Worm (Caenorhabditis elegans): Measurements from ENCODE around the gene C17E7.13.

C17E7.13 gene

DNA sequence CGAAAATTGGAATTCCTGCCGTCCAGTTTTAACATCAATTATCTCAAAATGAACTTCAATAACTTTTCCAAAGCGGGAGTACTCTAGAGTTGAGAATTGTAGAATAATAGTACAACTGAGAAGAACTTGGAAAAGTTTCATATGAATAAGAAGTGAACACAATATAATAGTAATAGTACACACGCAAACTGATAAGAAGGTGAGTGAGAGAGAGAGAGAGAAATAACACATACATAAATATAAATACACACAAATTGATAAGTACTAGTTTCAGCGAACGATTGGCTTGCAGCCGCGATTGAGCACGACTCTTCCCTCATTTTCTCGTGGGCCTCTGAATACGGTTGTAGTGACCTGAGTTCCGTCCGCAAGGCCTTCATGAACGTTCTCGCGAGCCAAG, at the start of gene C17E7.13:
C17E7.13 (minus strand) TSS at position 176 of the 400 bp plus-strand sequence.
- TF ChIP-seq dao-5 (tag; optimal IDR thresholded peaks at IDR 0.05) (no peak), W03F9.2 (tag; optimal IDR thresholded peaks at IDR 0.05) (no peak), him-1 (tag; optimal IDR thresholded peaks at IDR 0.05) (no peak)

DNA sequence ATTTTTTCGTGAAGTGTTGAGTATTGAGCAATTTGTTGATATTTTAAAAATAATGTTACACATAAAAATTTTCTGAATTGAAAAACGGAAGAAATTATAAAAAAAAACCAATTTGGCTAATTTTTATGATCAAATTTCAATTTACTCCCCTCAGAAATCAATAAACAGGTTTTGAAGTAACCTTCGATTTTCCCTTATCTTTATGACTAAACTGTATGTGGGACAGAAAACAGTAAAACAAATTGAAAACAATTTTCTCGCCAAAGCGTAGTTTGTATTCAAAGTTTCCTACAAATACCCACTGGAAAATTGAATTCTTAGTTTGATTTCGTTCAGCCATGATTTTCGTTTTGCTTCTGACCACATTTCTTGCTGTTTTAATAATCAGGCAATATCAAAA, 49.7 kb upstream of the C17E7.13 start, which contains the start of gene cyp-35B1:
cyp-35B1 (plus strand) TSS at position 244 of the 400 bp plus-strand sequence.
- TF ChIP-seq him-1 (tag; optimal IDR thresholded peaks at IDR 0.05) (no peak), dao-5 (tag; optimal IDR thresholded peaks at IDR 0.05) (no peak)

DNA sequence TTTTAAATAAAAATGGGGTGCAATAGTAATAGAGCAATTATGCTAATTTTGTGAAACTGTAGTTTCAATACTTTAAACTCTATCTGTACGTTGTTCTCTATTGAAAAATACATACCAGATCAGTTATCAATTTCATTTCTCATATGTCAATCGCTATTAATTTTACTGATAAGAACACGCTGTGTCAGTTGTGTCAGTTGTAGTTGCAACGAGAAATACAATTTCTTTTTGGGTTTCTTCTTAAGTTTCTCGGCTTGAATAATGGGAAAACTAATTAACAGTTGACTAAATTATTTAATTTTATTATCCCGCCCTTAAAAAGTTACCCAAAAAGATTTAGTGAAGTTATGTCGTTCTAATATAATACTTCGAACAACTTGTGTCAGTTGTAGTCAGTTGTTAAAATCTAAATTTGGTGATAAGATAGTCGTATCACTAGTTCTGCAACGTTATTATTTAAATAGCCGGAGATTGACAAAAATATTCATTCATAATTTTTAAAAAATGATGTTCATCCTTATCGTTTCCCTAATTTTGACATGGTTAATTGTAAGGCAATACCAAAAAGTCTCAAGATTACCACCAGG, 46.9 kb upstream of the C17E7.13 start, which contains the start of gene cyp-35A5:
cyp-35A5 (plus strand) TSS at position 435 of the 587 bp plus-strand sequence.
- no peak for TF ChIP-seq him-1 (tag; optimal IDR thresholded peaks at IDR 0.05)
- no peak for TF ChIP-seq W03F9.2 (tag; optimal IDR thresholded peaks at IDR 0.05)
- TF ChIP-seq dao-5 (tag; optimal IDR thresholded peaks at IDR 0.05): no peak

DNA sequence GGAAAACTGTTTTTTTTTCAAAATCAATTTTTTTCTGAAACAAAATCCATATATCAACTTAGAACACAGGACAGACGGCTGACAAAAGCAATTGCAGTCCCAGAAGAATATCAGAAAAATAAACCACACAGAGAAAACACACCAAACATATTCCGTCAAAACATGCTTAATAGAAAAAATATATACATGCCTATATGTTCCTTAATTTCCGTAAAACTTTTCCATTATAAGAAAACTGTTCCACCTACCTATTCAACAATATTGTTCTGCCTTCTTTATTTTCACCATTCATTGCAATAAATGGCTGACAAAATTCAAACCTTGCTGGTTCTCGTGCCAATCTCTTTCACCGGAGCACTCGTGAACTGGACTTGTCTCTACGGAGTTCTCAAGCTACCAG, 42.2 kb upstream of the C17E7.13 start, which contains the start of gene srx-63:
srx-63 (plus strand) TSS at position 301 of the 400 bp plus-strand sequence.
- TF ChIP-seq W03F9.2 (tag; optimal IDR thresholded peaks at IDR 0.05): no peak
- TF ChIP-seq him-1 (tag; optimal IDR thresholded peaks at IDR 0.05): no peak
- TF ChIP-seq dao-5 (tag; optimal IDR thresholded peaks at IDR 0.05): no peak

DNA sequence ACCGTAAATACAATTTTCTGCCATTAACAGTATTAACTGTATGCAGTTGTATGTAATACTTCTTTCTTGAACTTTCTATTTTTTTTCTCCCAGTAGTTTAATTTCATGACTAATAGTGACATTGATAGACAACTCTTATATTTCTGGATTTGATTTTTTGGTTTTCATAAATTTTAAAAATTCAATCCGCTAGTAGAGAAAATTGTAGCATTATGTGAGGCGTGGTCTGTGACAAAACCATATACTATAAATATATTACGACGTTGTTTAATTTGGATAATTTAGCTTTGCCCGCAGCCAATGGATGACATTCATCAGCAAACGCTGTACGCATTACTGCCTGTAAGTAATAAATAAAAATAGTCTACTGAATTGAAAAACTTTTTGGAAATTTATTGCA, 40.0 kb upstream of the C17E7.13 start, which contains the start of gene srx-64:
srx-64 (plus strand) TSS at position 301 of the 400 bp plus-strand sequence.
- TF ChIP-seq W03F9.2 (tag; optimal IDR thresholded peaks at IDR 0.05): no peak
- TF ChIP-seq him-1 (tag; optimal IDR thresholded peaks at IDR 0.05): no peak
- no peak for TF ChIP-seq dao-5 (tag; optimal IDR thresholded peaks at IDR 0.05)

DNA sequence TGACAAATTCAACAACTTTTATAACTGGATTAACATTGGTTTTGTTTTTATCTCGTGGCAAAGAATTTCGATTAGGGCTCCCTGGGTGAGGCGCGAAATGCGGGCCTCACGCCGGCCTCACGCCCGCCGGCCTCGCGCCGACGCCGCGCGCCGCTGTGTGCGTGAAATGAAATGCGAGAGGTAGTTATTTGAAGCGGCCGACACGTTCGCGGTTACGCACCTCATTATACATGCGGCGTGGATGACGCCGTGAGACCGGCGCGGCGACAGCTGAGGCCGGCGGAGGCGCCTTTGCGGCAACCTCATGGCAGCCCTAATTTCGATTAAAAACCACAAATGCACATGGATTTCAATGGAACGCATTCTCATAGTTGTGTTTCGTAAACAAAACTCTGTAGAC, 38.4 kb upstream of the C17E7.13 start:
- no peak for TF ChIP-seq him-1 (tag; optimal IDR thresholded peaks at IDR 0.05)
- TF ChIP-seq dao-5 (tag; optimal IDR thresholded peaks at IDR 0.05): no peak
- TF ChIP-seq W03F9.2 (tag; optimal IDR thresholded peaks at IDR 0.05): no peak

DNA sequence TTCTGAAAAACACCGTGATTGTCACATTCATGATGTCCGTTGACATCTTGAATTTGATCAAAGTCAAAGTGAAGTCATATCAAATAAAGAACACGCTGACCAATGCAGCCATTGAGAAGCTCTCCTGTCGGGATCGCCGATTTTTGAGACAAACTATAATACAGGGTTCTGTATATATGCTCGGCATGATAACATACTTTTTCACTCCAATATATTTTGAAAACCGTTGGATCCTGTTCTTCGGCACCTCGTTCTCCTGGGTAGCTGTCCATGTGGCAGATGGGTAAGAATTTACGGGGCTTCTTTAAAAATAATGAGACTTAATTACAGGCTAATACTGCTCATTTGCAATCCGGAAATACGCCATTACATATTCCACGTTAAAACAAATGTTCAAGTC, 33.5 kb upstream of the C17E7.13 start:
- no peak for TF ChIP-seq dao-5 (tag; optimal IDR thresholded peaks at IDR 0.05)
- no peak for TF ChIP-seq him-1 (tag; optimal IDR thresholded peaks at IDR 0.05)
- TF ChIP-seq W03F9.2 (tag; optimal IDR thresholded peaks at IDR 0.05): no peak

DNA sequence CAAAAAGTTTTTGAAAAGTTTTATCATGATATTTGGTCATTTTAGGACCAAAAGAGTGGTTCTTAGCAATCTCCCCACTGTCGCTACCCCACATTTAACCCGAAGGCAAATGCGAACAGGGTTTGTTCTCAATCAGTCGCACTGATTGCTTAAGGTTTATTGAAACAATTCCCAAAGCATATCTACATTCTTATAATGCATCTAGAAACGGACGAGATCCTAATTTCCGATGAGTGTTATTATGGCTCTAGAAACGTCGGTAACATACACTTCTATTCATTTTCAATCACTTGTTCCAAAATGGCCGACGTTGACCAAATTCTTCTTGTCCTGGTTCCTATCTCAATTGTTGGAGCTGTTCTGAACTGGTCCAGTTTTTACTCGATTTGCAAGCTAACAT, 32.5 kb upstream of the C17E7.13 start, which contains the start of gene srx-65:
srx-65 (plus strand) TSS at position 301 of the 400 bp plus-strand sequence.
- TF ChIP-seq him-1 (tag; optimal IDR thresholded peaks at IDR 0.05): no peak
- no peak for TF ChIP-seq dao-5 (tag; optimal IDR thresholded peaks at IDR 0.05)
- TF ChIP-seq W03F9.2 (tag; optimal IDR thresholded peaks at IDR 0.05): no peak

DNA sequence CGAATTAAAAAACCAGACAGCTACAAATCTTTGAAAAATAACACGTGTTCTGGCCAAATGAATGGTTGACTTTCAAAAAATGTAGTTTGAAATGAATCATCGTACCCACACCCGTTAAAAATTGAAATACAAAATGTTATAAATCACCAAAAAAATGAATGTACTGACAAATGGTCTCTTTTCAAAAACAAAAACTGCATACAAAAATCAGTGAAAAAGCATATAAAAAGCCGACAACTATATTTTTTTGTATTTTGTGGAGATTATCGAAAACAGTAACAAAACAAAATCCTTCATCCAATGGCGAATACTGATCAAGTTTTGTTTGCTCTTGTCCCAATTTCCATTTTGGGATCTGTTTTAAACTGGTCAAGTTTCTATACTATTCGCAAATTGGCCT, 30.2 kb upstream of the C17E7.13 start, which contains the start of gene srx-66:
srx-66 (plus strand) TSS at position 301 of the 400 bp plus-strand sequence.
- TF ChIP-seq dao-5 (tag; optimal IDR thresholded peaks at IDR 0.05) (no peak), him-1 (tag; optimal IDR thresholded peaks at IDR 0.05) (no peak), W03F9.2 (tag; optimal IDR thresholded peaks at IDR 0.05) (no peak)

DNA sequence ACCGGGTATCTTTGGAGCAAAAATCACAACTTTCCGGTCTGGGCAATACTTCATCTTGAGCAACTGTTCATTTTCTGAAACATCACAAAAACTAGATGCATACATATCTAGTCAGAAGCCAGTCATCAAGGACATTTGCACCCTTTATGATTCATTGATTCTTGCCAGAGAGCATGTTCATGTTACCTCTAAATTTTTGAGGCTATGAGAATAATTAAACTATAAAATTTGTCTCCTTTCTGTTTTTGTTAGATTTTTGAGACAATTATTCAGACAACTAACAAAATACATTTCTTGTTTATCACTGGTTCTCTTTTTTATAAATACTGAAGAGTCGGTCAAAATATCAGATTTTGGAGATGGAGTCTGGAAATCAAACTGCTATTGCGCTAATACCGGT, 27.4 kb upstream of the C17E7.13 start, which contains the start of gene srx-67:
srx-67 (plus strand) TSS at position 301 of the 400 bp plus-strand sequence.
- TF ChIP-seq dao-5 (tag; optimal IDR thresholded peaks at IDR 0.05): no peak

DNA sequence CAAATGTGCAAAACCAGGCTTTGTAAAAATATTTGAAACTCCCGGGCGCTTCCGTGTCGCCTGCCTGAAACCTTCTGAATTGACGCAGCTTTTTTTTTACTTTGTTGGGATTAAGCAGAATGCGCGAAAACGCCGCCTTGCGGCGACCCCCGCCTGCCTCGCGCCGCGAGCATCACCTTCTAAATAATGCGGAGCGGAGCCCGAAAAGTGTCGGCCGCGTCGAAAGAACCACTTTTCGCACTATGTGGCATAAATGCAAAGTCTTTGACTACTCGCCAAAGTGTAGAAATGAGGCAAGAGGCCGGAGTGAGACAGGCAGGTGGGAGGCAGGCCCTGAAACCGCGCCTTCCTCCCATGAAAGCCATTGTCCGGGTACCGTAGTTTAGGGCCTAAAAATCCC, 24.0 kb upstream of the C17E7.13 start:
- TF ChIP-seq dao-5 (tag; optimal IDR thresholded peaks at IDR 0.05) (no peak), him-1 (tag; optimal IDR thresholded peaks at IDR 0.05) (no peak), W03F9.2 (tag; optimal IDR thresholded peaks at IDR 0.05) (no peak)

DNA sequence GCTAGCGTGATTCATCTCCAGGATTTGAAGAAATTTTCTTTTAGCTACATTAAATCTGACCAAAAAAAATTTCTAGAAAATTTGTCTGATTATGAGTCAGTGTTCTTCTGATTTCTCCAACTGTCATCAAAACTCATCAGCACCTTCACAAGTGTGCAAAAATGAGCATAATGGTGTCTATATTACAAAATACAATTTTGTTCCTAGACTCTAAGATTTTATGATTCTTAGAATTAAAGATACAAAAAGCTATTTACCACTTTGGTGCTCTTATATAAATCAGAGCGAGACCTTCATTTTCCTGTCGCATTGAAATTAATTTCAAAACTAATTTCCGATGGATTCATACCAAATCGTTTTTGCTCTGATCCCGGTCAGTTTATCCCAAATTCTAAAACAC, 23.4 kb upstream of the C17E7.13 start, which contains the start of gene srx-68:
srx-68 (plus strand) TSS at position 301 of the 400 bp plus-strand sequence.
- TF ChIP-seq W03F9.2 (tag; optimal IDR thresholded peaks at IDR 0.05): no peak
- TF ChIP-seq him-1 (tag; optimal IDR thresholded peaks at IDR 0.05): no peak

DNA sequence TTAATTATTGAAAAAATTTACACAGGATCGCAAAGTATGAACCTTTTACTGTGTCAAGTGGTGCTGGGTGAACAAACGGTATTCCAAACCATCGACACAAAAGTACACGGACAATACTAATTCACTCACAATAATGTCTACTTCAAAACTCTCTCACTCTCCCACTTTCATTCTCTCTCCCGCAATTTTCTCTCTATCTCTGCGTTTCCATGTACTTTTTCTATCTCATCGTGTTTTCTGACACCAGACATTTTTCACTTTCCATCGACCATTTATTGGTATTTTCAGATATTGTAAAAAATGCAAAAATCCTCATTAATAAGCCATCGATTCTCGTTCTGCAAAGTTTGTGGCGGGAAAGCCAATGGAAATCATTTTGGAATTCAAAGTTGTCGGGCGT, 16.8 kb upstream of the C17E7.13 start, which contains the start of gene nhr-156:
nhr-156 (plus strand) TSS at position 266 of the 400 bp plus-strand sequence.
- TF ChIP-seq W03F9.2 (tag; optimal IDR thresholded peaks at IDR 0.05): no peak
- no peak for TF ChIP-seq him-1 (tag; optimal IDR thresholded peaks at IDR 0.05)
- no peak for TF ChIP-seq dao-5 (tag; optimal IDR thresholded peaks at IDR 0.05)

DNA sequence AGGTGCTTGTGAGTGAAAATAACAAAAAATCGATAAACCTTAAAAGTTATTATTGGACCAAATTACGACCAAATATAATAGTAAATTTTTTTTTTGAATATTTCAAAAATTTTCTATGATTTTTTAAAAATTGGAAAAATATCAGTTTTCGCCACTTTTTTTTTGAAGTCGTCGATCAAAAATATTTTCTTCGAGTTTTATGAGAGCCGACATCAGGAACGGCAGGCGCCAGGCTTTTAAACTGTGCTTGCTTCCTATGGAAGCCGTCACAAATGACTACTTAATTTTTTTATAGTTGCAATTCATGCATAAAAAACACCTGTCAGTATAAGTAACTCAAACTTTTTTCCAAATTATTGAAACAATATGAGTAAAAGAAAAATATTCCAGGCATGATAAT, 14.3 kb upstream of the C17E7.13 start:
- no peak for TF ChIP-seq dao-5 (tag; optimal IDR thresholded peaks at IDR 0.05)
- TF ChIP-seq him-1 (tag; optimal IDR thresholded peaks at IDR 0.05): no peak
- no peak for TF ChIP-seq W03F9.2 (tag; optimal IDR thresholded peaks at IDR 0.05)

All from whole organism, L4/young adult.